Worm (Caenorhabditis elegans) whole organism, L2 larva: ENCODE data around the gene W02D7.11.

ENCODE experiments used
- C34F6.9 ChIP-seq: fragments of 150-350 bp; optimal IDR thresholded peaks from 2 replicates; lab custom pipeline; 2014; ENCODE audit warnings: missing biosample characterization, missing genetic modification characterization
- F13H6.1 ChIP-seq: sonication (generic microtip); optimal IDR thresholded peaks from 2 replicates; lab custom pipeline; 2016; ENCODE audit warnings: missing genetic modification characterization, missing compliant biosample characterization
- R02D3.7 ChIP-seq: fragments of 150-350 bp; optimal IDR thresholded peaks from 2 replicates; lab custom pipeline; 2014; ENCODE audit warnings: missing biosample characterization, missing genetic modification characterization
- Y55F3AM.14 ChIP-seq: fragments of 200-800 bp; sonication (Bioruptor generic); optimal IDR thresholded peaks from 2 replicates; lab custom pipeline; 2018; ENCODE audit warnings: mild to moderate bottlenecking, missing genetic modification characterization, missing compliant biosample characterization
- ZK546.5 ChIP-seq: sonication (generic microtip); optimal IDR thresholded peaks from 2 replicates; lab custom pipeline; 2017; ENCODE audit warnings: missing biosample characterization, missing genetic modification characterization
- aly-2 ChIP-seq: fragments of 150-350 bp; optimal IDR thresholded peaks from 2 replicates; lab custom pipeline; 2014; ENCODE audit warnings: missing biosample characterization, missing genetic modification characterization
- blmp-1 ChIP-seq: sonication (generic microtip); optimal IDR thresholded peaks from 2 replicates; lab custom pipeline; 2017; ENCODE audit warnings: missing genetic modification characterization, mild to moderate bottlenecking, missing compliant biosample characterization, antibody characterized with exemption, moderate library complexity; ENCODE audit not compliant: insufficient read depth
- ceh-16 ChIP-seq: fragments of 150-350 bp; optimal IDR thresholded peaks from 2 replicates; lab custom pipeline; 2014; ENCODE audit warnings: missing biosample characterization, missing genetic modification characterization
- dmd-4 ChIP-seq: sonication (generic microtip); optimal IDR thresholded peaks from 2 replicates; lab custom pipeline; 2017; ENCODE audit warnings: missing biosample characterization, missing genetic modification characterization
- egl-27 ChIP-seq: sonication (generic microtip); optimal IDR thresholded peaks from 3 replicates; lab custom pipeline; 2017; ENCODE audit warnings: missing biosample characterization, missing genetic modification reagents, missing genetic modification characterization
- elt-1 ChIP-seq: fragments of 150-350 bp; optimal IDR thresholded peaks from 2 replicates; lab custom pipeline; 2014; ENCODE audit warnings: missing biosample characterization, missing genetic modification characterization
- elt-3 ChIP-seq: sonication (generic microtip); optimal IDR thresholded peaks from 2 replicates; lab custom pipeline; 2017; ENCODE audit warnings: missing biosample characterization, missing genetic modification characterization
- fos-1 ChIP-seq: fragments of 150-350 bp; optimal IDR thresholded peaks from 2 replicates; lab custom pipeline; 2014; ENCODE audit warnings: missing biosample characterization, missing genetic modification characterization
- lin-11 ChIP-seq: fragments of 150-350 bp; sonication (generic microtip); optimal IDR thresholded peaks from 2 replicates; lab custom pipeline; 2014; ENCODE audit warnings: missing biosample characterization, missing genetic modification characterization, inconsistent platforms, mixed read lengths
- lin-13 ChIP-seq: fragments of 150-350 bp; optimal IDR thresholded peaks from 2 replicates; lab custom pipeline; 2014; ENCODE audit warnings: missing biosample characterization, missing genetic modification reagents, missing genetic modification characterization
- mab-5 ChIP-seq: fragments of 150-350 bp; optimal IDR thresholded peaks from 2 replicates; lab custom pipeline; 2014; ENCODE audit warnings: missing biosample characterization, missing genetic modification characterization
- mdl-1 ChIP-seq, 2 experiments: fragments of 150-350 bp in 1 of 2; sonication (generic microtip) in 1 of 2; optimal IDR thresholded peaks; 2 replicates each; lab custom pipeline; 2017; ENCODE audit warnings: missing biosample characterization in 2 of 2, missing genetic modification characterization in 2 of 2
- nhr-10 ChIP-seq: sonication (generic microtip); optimal IDR thresholded peaks from 2 replicates; lab custom pipeline; 2017; ENCODE audit warnings: missing biosample characterization, missing genetic modification characterization
- nhr-11 ChIP-seq: fragments of 150-350 bp; optimal IDR thresholded peaks from 2 replicates; lab custom pipeline; 2014; ENCODE audit warnings: missing biosample characterization, missing genetic modification characterization
- nhr-12 ChIP-seq: fragments of 150-350 bp; optimal IDR thresholded peaks from 2 replicates; lab custom pipeline; 2014; ENCODE audit warnings: missing biosample characterization, missing genetic modification characterization
- nhr-129 ChIP-seq: fragments of 150-350 bp; optimal IDR thresholded peaks from 2 replicates; lab custom pipeline; 2014; ENCODE audit warnings: missing biosample characterization, missing genetic modification characterization
- nhr-23 ChIP-seq: fragments of 150-350 bp; optimal IDR thresholded peaks from 2 replicates; lab custom pipeline; 2014; ENCODE audit warnings: missing biosample characterization, missing genetic modification reagents, missing genetic modification characterization
- nhr-237 ChIP-seq: fragments of 150-350 bp; optimal IDR thresholded peaks from 2 replicates; lab custom pipeline; 2014; ENCODE audit warnings: missing biosample characterization, missing genetic modification characterization
- nhr-25 ChIP-seq: fragments of 150-350 bp; sonication (generic microtip); optimal IDR thresholded peaks from 3 replicates; lab custom pipeline; 2014; ENCODE audit warnings: missing biosample characterization, missing genetic modification characterization
- nhr-6 ChIP-seq: fragments of 150-350 bp; optimal IDR thresholded peaks from 2 replicates; lab custom pipeline; 2014; ENCODE audit warnings: missing biosample characterization, missing genetic modification characterization
- peb-1 ChIP-seq: fragments of 150-350 bp; optimal IDR thresholded peaks from 2 replicates; lab custom pipeline; 2014; ENCODE audit warnings: missing biosample characterization, missing genetic modification characterization
- skn-1 ChIP-seq: sonication (generic microtip); optimal IDR thresholded peaks from 2 replicates; lab custom pipeline; 2017; ENCODE audit warnings: missing biosample characterization, missing genetic modification characterization
- sma-9 ChIP-seq, 2 experiments: fragments of 150-350 bp in 1 of 2; sonication (generic microtip) in 1 of 2; optimal IDR thresholded peaks; 2 replicates each; lab custom pipeline; 2014 to 2016; ENCODE audit warnings: missing genetic modification characterization in 2 of 2, mild to moderate bottlenecking in 1 of 2, missing biosample characterization in 1 of 2, missing compliant biosample characterization in 1 of 2, missing genetic modification reagents in 1 of 2, moderate library complexity in 1 of 2
- snpc-4 ChIP-seq: fragments of 150-350 bp; optimal IDR thresholded peaks from 2 replicates; lab custom pipeline; 2014; ENCODE audit warnings: missing biosample characterization, missing genetic modification characterization
- unc-39 ChIP-seq: fragments of 150-350 bp; optimal IDR thresholded peaks from 2 replicates; lab custom pipeline; 2014; ENCODE audit warnings: missing biosample characterization, missing genetic modification characterization
- unc-55 ChIP-seq: fragments of 150-350 bp; sonication (generic microtip); optimal IDR thresholded peaks from 3 replicates; lab custom pipeline; 2014; ENCODE audit warnings: missing biosample characterization, missing genetic modification reagents, missing genetic modification characterization
- unc-62 ChIP-seq: fragments of 150-350 bp; optimal IDR thresholded peaks from 2 replicates; lab custom pipeline; 2014; ENCODE audit warnings: missing biosample characterization, missing genetic modification reagents, missing genetic modification characterization
- zag-1 ChIP-seq: fragments of 150-350 bp; optimal IDR thresholded peaks from 2 replicates; lab custom pipeline; 2014; ENCODE audit warnings: missing biosample characterization, missing genetic modification characterization
- ztf-1 ChIP-seq: fragments of 200-800 bp; sonication (Bioruptor generic); conservative IDR thresholded peaks from 2 replicates; pipeline ENCODE4 v1.3.6; 2022; ENCODE audit warnings: missing genetic modification characterization, missing compliant biosample characterization
- ztf-4 ChIP-seq: fragments of 150-350 bp; optimal IDR thresholded peaks from 2 replicates; lab custom pipeline; 2014; ENCODE audit warnings: missing biosample characterization, missing genetic modification characterization

The W02D7.11 gene

DNA sequence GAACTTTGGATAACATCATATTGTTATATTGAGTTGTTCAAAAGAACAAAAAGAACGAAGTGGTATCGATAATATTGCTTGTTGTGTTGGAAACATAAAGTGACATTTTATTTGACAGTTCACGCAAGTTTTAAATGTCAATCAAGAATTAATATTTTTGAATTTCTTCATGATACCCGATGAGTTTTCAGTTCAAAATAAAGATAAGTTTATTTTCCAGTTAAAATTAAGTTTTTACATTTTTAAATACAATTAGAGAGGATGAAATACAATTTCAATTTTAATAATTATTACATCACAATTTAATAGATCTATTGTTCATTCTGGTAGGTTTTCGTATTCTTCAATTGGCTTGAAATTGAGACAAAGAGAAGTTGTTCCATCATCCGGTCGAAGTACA lies 6.8 kb downstream of the W02D7.11 start, which contains the start of gene W02D7.4:
Gene W02D7.4, minus strand, starts transcription at position 101 of the 400 bp plus-strand sequence.
- TF ChIP-seq unc-55 (GFP tag; lab: Kevin White, UChicago), result no peak
- no peak for TF ChIP-seq ztf-1 (GFP tag; lab: Robert Waterston, UW)
- no peak for TF ChIP-seq sma-9 (GFP tag; optimal IDR thresholded peaks at IDR 0.05; lab: Kevin White, UChicago)
- TF ChIP-seq sma-9 (tag; optimal IDR thresholded peaks at IDR 0.05; lab: Kevin White, UChicago), result no peak
- no peak for TF ChIP-seq nhr-23
- no peak for TF ChIP-seq ZK546.5 (tag; lab: Kevin White, UChicago)
- TF ChIP-seq R02D3.7 (tag; lab: Kevin White, UChicago), result no peak
- no peak for TF ChIP-seq lin-13 (GFP tag; lab: Kevin White, UChicago)
- TF ChIP-seq aly-2 (tag; lab: Kevin White, UChicago), result no peak
- no peak for TF ChIP-seq zag-1

DNA sequence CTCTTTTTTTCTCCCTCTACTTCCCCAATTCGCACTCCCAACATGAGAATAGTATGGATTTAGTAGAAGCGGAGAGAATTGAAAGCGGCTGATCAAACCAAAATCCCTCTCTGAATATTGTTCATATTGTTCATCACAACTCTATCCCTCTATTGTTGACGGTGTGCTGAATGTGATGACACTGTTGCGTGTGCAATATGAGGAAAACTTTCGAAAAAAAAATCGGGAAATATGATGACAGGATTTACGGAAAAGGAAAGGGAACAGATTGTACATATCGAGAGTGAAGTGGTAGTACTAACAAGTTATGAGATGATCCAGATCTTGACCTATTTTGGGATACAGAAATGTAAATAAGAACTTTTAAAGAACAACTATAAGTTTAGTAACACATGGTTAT lies 8.4 kb downstream of the W02D7.11 start, which contains the start of gene smex-1:
Gene smex-1, minus strand, starts transcription at position 101 of the 400 bp plus-strand sequence.
- TF ChIP-seq lin-11 (no peak), peb-1 (tag; lab: Kevin White, UChicago) (no peak), nhr-6 (no peak), sma-9 (GFP tag; optimal IDR thresholded peaks at IDR 0.05; lab: Kevin White, UChicago) (no peak), sma-9 (tag; optimal IDR thresholded peaks at IDR 0.05; lab: Kevin White, UChicago) (no peak), nhr-11 (no peak), skn-1 (tag; lab: Kevin White, UChicago) (no peak), Y55F3AM.14 (GFP tag; lab: Kevin White, UChicago) (no peak), elt-3 (no peak), fos-1 (tag; lab: Kevin White, UChicago) (no peak), blmp-1 (tag; lab: Kevin White, UChicago) (no peak), mdl-1 (tag; optimal IDR thresholded peaks at IDR 0.05; lab: Kevin White, UChicago) (no peak), ztf-4 (tag; lab: Kevin White, UChicago) (no peak), dmd-4 (tag; lab: Kevin White, UChicago) (no peak), ceh-16 (tag; lab: Kevin White, UChicago) (no peak), aly-2 (tag; lab: Kevin White, UChicago) (no peak), egl-27 (tag; lab: Kevin White, UChicago) (no peak), R02D3.7 (tag; lab: Kevin White, UChicago) (no peak), zag-1 (no peak), mab-5 (tag; lab: Kevin White, UChicago) (no peak)

DNA sequence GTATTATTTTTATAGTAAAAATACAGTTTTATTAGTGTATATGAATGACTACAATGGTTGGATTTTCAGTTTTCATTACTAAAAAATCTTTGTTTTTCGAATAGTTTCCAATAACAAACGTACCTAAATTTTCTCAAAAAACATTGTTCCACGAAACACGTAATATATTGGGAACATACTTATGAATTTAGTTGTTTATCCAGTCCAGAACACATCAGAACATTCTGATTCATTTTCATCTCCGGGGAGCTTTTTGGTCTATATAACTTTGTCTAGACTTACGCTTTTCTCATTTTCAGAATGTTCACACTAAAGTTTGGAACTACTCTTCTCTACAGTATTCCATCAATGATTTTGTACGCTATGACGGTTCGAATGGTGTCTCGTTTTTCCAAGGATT lies 12.5 kb downstream of the W02D7.11 start, which contains the start of gene srg-33:
Gene srg-33, plus strand, starts transcription at position 301 of the 400 bp plus-strand sequence.
- TF ChIP-seq Y55F3AM.14 (GFP tag; lab: Kevin White, UChicago), result no peak
- TF ChIP-seq nhr-10, result no peak
- TF ChIP-seq nhr-237 (tag; lab: Kevin White, UChicago), result no peak
- TF ChIP-seq nhr-6, result no peak
- TF ChIP-seq unc-62, result no peak

DNA sequence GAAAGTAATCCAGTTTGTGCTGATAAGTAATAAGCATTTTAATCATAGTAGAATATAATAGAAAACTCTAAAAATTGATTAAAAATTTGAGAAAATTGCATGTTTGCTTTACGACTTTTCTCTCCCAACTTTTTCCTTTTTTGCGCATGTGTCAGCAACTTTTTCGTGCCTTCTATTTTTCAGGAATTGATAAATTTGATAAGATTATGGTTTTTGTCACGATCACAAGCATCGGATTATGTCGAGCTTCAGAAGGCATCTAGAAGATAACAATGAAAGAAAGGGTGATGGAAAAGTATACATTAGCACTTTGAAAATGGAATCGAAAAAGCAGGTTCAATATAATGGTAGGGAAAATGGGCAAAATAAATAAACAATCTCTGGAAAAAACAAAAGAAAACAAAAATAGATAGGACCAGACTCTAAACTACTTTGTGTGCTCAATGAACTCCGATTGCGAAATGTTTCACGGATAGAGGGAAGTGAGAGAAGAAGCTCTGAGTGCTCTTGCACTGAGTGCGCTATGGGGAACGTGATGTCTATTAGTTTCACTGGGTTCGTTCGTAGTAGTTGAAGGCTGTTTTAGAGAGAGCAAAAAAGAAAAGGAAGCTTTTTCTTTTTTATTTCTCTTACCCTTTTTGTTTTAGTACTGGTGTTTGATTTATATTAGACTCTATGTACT lies 16.0 kb downstream of the W02D7.11 start:
- TF ChIP-seq C34F6.9 (tag; lab: Kevin White, UChicago) (peak; percentile 45), mdl-1 (tag; optimal IDR thresholded peaks at IDR 0.05; lab: Kevin White, UChicago) (peak in 1 of 2 experiments; percentile 64), sma-9 (GFP tag; optimal IDR thresholded peaks at IDR 0.05; lab: Kevin White, UChicago) (peak; percentile 98), sma-9 (tag; optimal IDR thresholded peaks at IDR 0.05; lab: Kevin White, UChicago) (no peak), zag-1 (peak; percentile 24), nhr-6 (peak; percentile 7), dmd-4 (tag; lab: Kevin White, UChicago) (no peak)

DNA sequence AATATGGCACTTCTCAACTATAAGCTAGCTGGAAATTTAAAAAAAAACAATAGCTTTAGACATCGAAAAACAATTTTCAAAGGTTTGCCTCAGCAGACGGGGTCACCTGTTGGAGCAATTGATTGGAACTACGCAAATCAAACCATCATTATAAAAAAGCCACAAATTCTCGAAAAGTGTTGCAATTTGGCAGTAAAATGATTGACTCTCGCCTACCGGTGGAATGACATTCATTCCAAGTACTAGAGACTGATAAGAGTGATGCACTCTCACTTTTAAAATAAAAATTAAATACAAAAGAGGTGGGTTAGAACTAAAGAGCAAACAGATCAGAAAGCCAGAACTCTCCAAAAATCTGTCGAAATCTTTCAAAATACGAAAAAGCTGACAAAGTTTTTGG lies 18.9 kb downstream of the W02D7.11 start:
- TF ChIP-seq egl-27 (tag; lab: Kevin White, UChicago), result no peak
- peak; percentile 28 for TF ChIP-seq fos-1 (tag; lab: Kevin White, UChicago)

DNA sequence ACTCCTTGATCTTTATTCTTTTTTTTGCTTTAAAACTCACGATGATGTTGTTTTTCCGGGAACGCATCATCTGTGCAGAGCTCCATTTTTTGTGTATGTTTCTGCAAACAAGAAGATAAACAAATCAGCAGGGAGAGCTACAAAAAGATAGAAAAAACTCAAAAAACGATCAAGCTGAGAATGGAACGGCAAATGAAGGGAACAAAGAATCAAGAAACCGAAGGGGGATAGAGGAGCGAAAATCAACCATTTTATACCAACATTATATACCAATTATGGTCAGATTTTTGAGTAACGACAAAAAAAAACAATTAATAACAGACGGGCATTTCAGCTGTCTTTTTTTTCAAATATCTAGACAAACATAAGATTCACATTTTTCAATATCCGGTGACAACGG lies 19.5 kb downstream of the W02D7.11 start, which contains the start of gene slc-17.5:
Gene slc-17.5, minus strand, starts transcription at position 101 of the 400 bp plus-strand sequence.
- TF ChIP-seq mdl-1 (tag; optimal IDR thresholded peaks at IDR 0.05; lab: Kevin White, UChicago) (no peak), peb-1 (tag; lab: Kevin White, UChicago) (no peak), snpc-4 (tag; lab: Kevin White, UChicago) (no peak), nhr-129 (tag; lab: Kevin White, UChicago) (no peak), nhr-237 (tag; lab: Kevin White, UChicago) (no peak), elt-3 (no peak), unc-55 (GFP tag; lab: Kevin White, UChicago) (no peak), nhr-12 (tag; lab: Kevin White, UChicago) (no peak), mab-5 (tag; lab: Kevin White, UChicago) (no peak), ztf-4 (tag; lab: Kevin White, UChicago) (no peak), nhr-6 (no peak), blmp-1 (tag; lab: Kevin White, UChicago) (no peak), F13H6.1 (tag; lab: Kevin White, UChicago) (no peak), nhr-25 (tag; lab: Kevin White, UChicago) (no peak), lin-13 (GFP tag; lab: Kevin White, UChicago) (no peak), unc-39 (tag; lab: Kevin White, UChicago) (no peak), Y55F3AM.14 (GFP tag; lab: Kevin White, UChicago) (no peak), elt-1 (tag; lab: Kevin White, UChicago) (no peak), nhr-23 (no peak)
